Worm (Caenorhabditis elegans): Measurements from ENCODE around the gene C45B11.6.

- no peak for TF ChIP-seq ama-1 (optimal IDR thresholded peaks at IDR 0.05)
- no peak for TF ChIP-seq fax-1 (tag; optimal IDR thresholded peaks at IDR 0.05)
- TF ChIP-seq nhr-11 (tag; optimal IDR thresholded peaks at IDR 0.05) = no peak
- TF ChIP-seq F13H6.1 (tag; optimal IDR thresholded peaks at IDR 0.05) = no peak
- no peak for TF ChIP-seq K09A11.1 (tag; optimal IDR thresholded peaks at IDR 0.05; ENCODE audit: insufficient read depth)
- no peak for TF ChIP-seq hlh-30 (tag; optimal IDR thresholded peaks at IDR 0.05; ENCODE audit: insufficient read depth)
- TF ChIP-seq ceh-9 (tag; optimal IDR thresholded peaks at IDR 0.05) = no peak
Observed at ce11 chrV:11082475-11082874, 38.6 kb downstream of the C45B11.6 start.

All from whole organism, late embryonic.